Worm (Caenorhabditis elegans) whole organism, late embryonic: ENCODE data around the gene bath-47.

Experiments
- ceh-30 ChIP-seq: fragments of 150-350 bp; optimal IDR thresholded peaks from 2 replicates; lab custom pipeline; 2014; ENCODE audit warnings: missing biosample characterization, missing genetic modification characterization
- fkh-10 ChIP-seq: fragments of 150-350 bp; optimal IDR thresholded peaks from 2 replicates; lab custom pipeline; 2014; ENCODE audit warnings: missing biosample characterization, missing genetic modification reagents, missing genetic modification characterization
- fkh-6 ChIP-seq: sonication (generic microtip); optimal IDR thresholded peaks from 2 replicates; lab custom pipeline; 2016; ENCODE audit warnings: missing genetic modification characterization, missing compliant biosample characterization
- pha-4 ChIP-seq: fragments of 150-350 bp; optimal IDR thresholded peaks from 2 replicates; lab custom pipeline; 2018; ENCODE audit warnings: missing biosample characterization, missing genetic modification reagents, missing genetic modification characterization
- tbx-2 ChIP-seq: sonication (generic microtip); optimal IDR thresholded peaks from 2 replicates; lab custom pipeline; 2016; ENCODE audit warnings: missing genetic modification characterization, missing compliant biosample characterization
- tbx-7 ChIP-seq: sonication (generic microtip); optimal IDR thresholded peaks from 2 replicates; lab custom pipeline; 2016; ENCODE audit warnings: missing genotype, missing genetic modification characterization, missing compliant biosample characterization

ce11 chrII:1646199-1646598, 44.6 kb downstream of the bath-47 start, which contains the start of gene ZC204.17:
- TF ChIP-seq ceh-30 (no peak), tbx-2 (no peak), tbx-7 (no peak), fkh-6 (tag; lab: Kevin White, UChicago) (no peak), pha-4 (no peak), fkh-10 (no peak)
